Worm (Caenorhabditis elegans) whole organism, L4 larva: Measurements from ENCODE around the gene F01D5.8.

Experiments
- F26F4.8 ChIP-seq: fragments of 200-800 bp; sonication (Bioruptor generic); conservative IDR thresholded peaks from 2 replicates; pipeline ENCODE4 v1.3.6; 2022; ENCODE audit warnings: missing genetic modification characterization, missing compliant biosample characterization
- T20F7.1 ChIP-seq: fragments of 200-800 bp; sonication (Bioruptor generic); optimal IDR thresholded peaks from 2 replicates; lab custom pipeline; 2018; ENCODE audit warnings: mild to moderate bottlenecking, missing genetic modification characterization, missing compliant biosample characterization
- T26A8.4 ChIP-seq: fragments of 200-800 bp; sonication (Bioruptor generic); IDR thresholded peaks from 2 replicates; pipeline ENCODE4 v1.3.6; 2022; ENCODE audit warnings: missing genetic modification characterization, missing compliant biosample characterization
- Y105C5A.15 ChIP-seq: fragments of 200-800 bp; sonication (Bioruptor generic); IDR thresholded peaks from 2 replicates; pipeline ENCODE4 v1.3.6; 2022; ENCODE audit warnings: missing genetic modification characterization, missing compliant biosample characterization
- aly-2 ChIP-seq: sonication (generic microtip); optimal IDR thresholded peaks from 2 replicates; lab custom pipeline; 2018; ENCODE audit warnings: missing biosample characterization, missing genetic modification characterization
- ama-1 ChIP-seq: fragments of 150-350 bp; optimal IDR thresholded peaks from 2 replicates; lab custom pipeline; 2014; ENCODE audit warnings: inconsistent platforms, mixed read lengths
- attf-4 ChIP-seq: sonication (generic microtip); optimal IDR thresholded peaks from 3 replicates; lab custom pipeline; 2017; ENCODE audit warnings: missing biosample characterization, missing genetic modification characterization
- ceh-20 ChIP-seq: fragments of 200-800 bp; sonication (Bioruptor generic); IDR thresholded peaks from 2 replicates; pipeline ENCODE4 v1.3.6; 2022; ENCODE audit warnings: missing genetic modification reagents, missing genetic modification characterization, missing compliant biosample characterization
- ceh-28 ChIP-seq: fragments of 150-350 bp; optimal IDR thresholded peaks from 2 replicates; lab custom pipeline; 2014; ENCODE audit warnings: missing biosample characterization, missing genetic modification reagents, missing genetic modification characterization
- ceh-44 ChIP-seq: fragments of 200-800 bp; sonication (Bioruptor generic); IDR thresholded peaks from 2 replicates; pipeline ENCODE4 v1.3.6; 2022; ENCODE audit warnings: missing genetic modification reagents, missing genetic modification characterization, missing compliant biosample characterization
- ceh-62 ChIP-seq: sonication (generic microtip); optimal IDR thresholded peaks from 2 replicates; lab custom pipeline; 2017; ENCODE audit warnings: missing biosample characterization, missing genetic modification characterization
- ceh-82 ChIP-seq: sonication (generic microtip); optimal IDR thresholded peaks from 2 replicates; lab custom pipeline; 2017; ENCODE audit warnings: missing biosample characterization, missing genetic modification characterization
- ces-1 ChIP-seq: fragments of 150-350 bp; sonication (generic microtip); optimal IDR thresholded peaks from 4 replicates; lab custom pipeline; 2014; ENCODE audit warnings: missing biosample characterization, missing genetic modification reagents, missing genetic modification characterization
- cey-2 ChIP-seq: sonication (generic microtip); optimal IDR thresholded peaks from 3 replicates; lab custom pipeline; 2017; ENCODE audit warnings: missing genetic modification characterization, mild to moderate bottlenecking, missing compliant biosample characterization, antibody characterized with exemption, borderline replicate concordance; ENCODE audit not compliant: insufficient read depth
- daf-12 ChIP-seq: fragments of 150-350 bp; optimal IDR thresholded peaks from 2 replicates; lab custom pipeline; 2014; ENCODE audit warnings: missing biosample characterization, missing genetic modification reagents, missing genetic modification characterization
- daf-16 ChIP-seq, 3 experiments: sonication (generic microtip); optimal IDR thresholded peaks; 2 replicates each; lab custom pipeline; 2016 to 2017; ENCODE audit warnings: missing genetic modification characterization in 3 of 3, missing genetic modification reagents in 3 of 3, mild to moderate bottlenecking in 2 of 3, missing compliant biosample characterization in 2 of 3, missing biosample characterization in 1 of 3, moderate library complexity in 1 of 3
- dmd-6 ChIP-seq: fragments of 200-800 bp; sonication (Bioruptor generic); IDR thresholded peaks from 2 replicates; pipeline ENCODE4 v1.3.6; 2022; ENCODE audit warnings: missing genetic modification reagents, missing genetic modification characterization, missing compliant biosample characterization
- duxl-1 ChIP-seq: sonication (generic microtip); optimal IDR thresholded peaks from 2 replicates; lab custom pipeline; 2016; ENCODE audit warnings: mild to moderate bottlenecking, missing genetic modification characterization, moderate library complexity, missing compliant biosample characterization; ENCODE audit not compliant: poor library complexity
- egl-27 ChIP-seq: sonication (generic microtip); optimal IDR thresholded peaks from 3 replicates; lab custom pipeline; 2017; ENCODE audit warnings: missing biosample characterization, missing genetic modification reagents, missing genetic modification characterization
- egl-43 ChIP-seq: fragments of 200-800 bp; sonication (Bioruptor generic); IDR thresholded peaks from 2 replicates; pipeline ENCODE4 v1.3.6; 2022; ENCODE audit warnings: missing genetic modification reagents, missing genetic modification characterization, missing compliant biosample characterization
- fos-1 ChIP-seq: fragments of 150-350 bp; optimal IDR thresholded peaks from 2 replicates; lab custom pipeline; 2014; ENCODE audit warnings: missing biosample characterization, missing genetic modification characterization
- gei-8 ChIP-seq: fragments of 200-800 bp; sonication (Bioruptor generic); optimal IDR thresholded peaks from 2 replicates; lab custom pipeline; 2018; ENCODE audit warnings: mild to moderate bottlenecking, missing genetic modification characterization, missing compliant biosample characterization
- hmg-1.1 ChIP-seq: fragments of 200-800 bp; sonication (Bioruptor generic); IDR thresholded peaks from 2 replicates; pipeline ENCODE4 v1.3.6; 2022; ENCODE audit warnings: missing genetic modification reagents, missing genetic modification characterization, missing compliant biosample characterization
- lin-13 ChIP-seq: fragments of 150-350 bp; optimal IDR thresholded peaks from 2 replicates; lab custom pipeline; 2014; ENCODE audit warnings: missing biosample characterization, missing genetic modification reagents, missing genetic modification characterization
- lin-38 ChIP-seq: fragments of 200-800 bp; sonication (Bioruptor generic); IDR thresholded peaks from 2 replicates; pipeline ENCODE4 v1.3.6; 2022; ENCODE audit warnings: missing genetic modification reagents, missing genetic modification characterization, missing compliant biosample characterization
- lir-3 ChIP-seq: sonication (generic microtip); optimal IDR thresholded peaks from 2 replicates; lab custom pipeline; 2016; ENCODE audit warnings: mild to moderate bottlenecking, missing genetic modification characterization, missing compliant biosample characterization
- madf-9 ChIP-seq: fragments of 200-800 bp; sonication (Bioruptor generic); conservative IDR thresholded peaks from 2 replicates; pipeline ENCODE4 v1.3.6; 2022; ENCODE audit warnings: missing genetic modification reagents, missing genetic modification characterization, missing compliant biosample characterization
- mdl-1 ChIP-seq, 2 experiments: fragments of 150-350 bp in 1 of 2; sonication (generic microtip) in 1 of 2; optimal IDR thresholded peaks; 2 replicates each; lab custom pipeline; 2014 to 2017; ENCODE audit warnings: missing biosample characterization in 2 of 2, missing genetic modification characterization in 2 of 2
- mep-1 ChIP-seq: fragments of 150-350 bp; sonication (generic microtip); optimal IDR thresholded peaks from 3 replicates; lab custom pipeline; 2014; ENCODE audit warnings: missing biosample characterization, missing genetic modification characterization
- mes-2 ChIP-seq: sonication (generic microtip); optimal IDR thresholded peaks from 2 replicates; lab custom pipeline; 2016; ENCODE audit warnings: missing genotype, mild to moderate bottlenecking, missing genetic modification characterization, missing compliant biosample characterization; ENCODE audit not compliant: poor library complexity, severe bottlenecking
- nhr-10 ChIP-seq: fragments of 150-350 bp; optimal IDR thresholded peaks from 2 replicates; lab custom pipeline; 2014; ENCODE audit warnings: missing biosample characterization, missing genetic modification characterization
- nhr-111 ChIP-seq: fragments of 200-800 bp; sonication (Bioruptor generic); optimal IDR thresholded peaks from 2 replicates; lab custom pipeline; 2018; ENCODE audit warnings: mild to moderate bottlenecking, missing genetic modification characterization, missing compliant biosample characterization
- nhr-237 ChIP-seq: sonication (generic microtip); optimal IDR thresholded peaks from 2 replicates; lab custom pipeline; 2017; ENCODE audit warnings: missing biosample characterization, missing genetic modification characterization
- nhr-25 ChIP-seq: sonication (generic microtip); optimal IDR thresholded peaks from 2 replicates; lab custom pipeline; 2017; ENCODE audit warnings: missing genetic modification characterization, mild to moderate bottlenecking, missing compliant biosample characterization, antibody characterized with exemption, moderate library complexity, borderline replicate concordance; ENCODE audit not compliant: insufficient read depth
- nhr-28 ChIP-seq: fragments of 150-350 bp; optimal IDR thresholded peaks from 2 replicates; lab custom pipeline; 2014; ENCODE audit warnings: missing biosample characterization, missing genetic modification characterization
- nhr-41 ChIP-seq: fragments of 200-800 bp; sonication (Bioruptor generic); IDR thresholded peaks from 2 replicates; pipeline ENCODE4 v1.3.6; 2022; ENCODE audit warnings: missing genetic modification reagents, missing genetic modification characterization, missing compliant biosample characterization
- nhr-48 ChIP-seq: sonication (generic microtip); optimal IDR thresholded peaks from 2 replicates; lab custom pipeline; 2016; ENCODE audit warnings: mild to moderate bottlenecking, missing genetic modification characterization, missing compliant biosample characterization
- nhr-76 ChIP-seq: fragments of 150-350 bp; optimal IDR thresholded peaks from 2 replicates; lab custom pipeline; 2014; ENCODE audit warnings: missing biosample characterization, missing genetic modification characterization
- nhr-77 ChIP-seq: fragments of 150-350 bp; optimal IDR thresholded peaks from 2 replicates; lab custom pipeline; 2014; ENCODE audit warnings: missing biosample characterization, missing genetic modification characterization
- pha-4 ChIP-seq, 2 experiments: fragments of 150-350 bp in 1 of 2; fragments of 200-800 bp in 1 of 2; sonication (Bioruptor generic) in 1 of 2; IDR thresholded peaks in 1 of 2; optimal IDR thresholded peaks in 1 of 2; 2 replicates each; pipeline versions ENCODE4 v1.3.6 to Lab custom; 2014 to 2022; ENCODE audit warnings: missing genetic modification characterization in 2 of 2, missing genetic modification reagents in 2 of 2, missing biosample characterization in 1 of 2, missing compliant biosample characterization in 1 of 2
- php-3 ChIP-seq: fragments of 200-800 bp; sonication (Bioruptor generic); IDR thresholded peaks from 2 replicates; pipeline ENCODE4 v1.3.6; 2022; ENCODE audit warnings: missing genetic modification reagents, missing genetic modification characterization, missing compliant biosample characterization
- pqm-1 ChIP-seq: sonication (generic microtip); optimal IDR thresholded peaks from 2 replicates; lab custom pipeline; 2017; ENCODE audit warnings: missing biosample characterization, missing genetic modification characterization
- sdz-12 ChIP-seq: fragments of 200-800 bp; sonication (Bioruptor generic); optimal IDR thresholded peaks from 2 replicates; lab custom pipeline; 2018; ENCODE audit warnings: mild to moderate bottlenecking, missing genetic modification characterization, missing compliant biosample characterization
- set-16 ChIP-seq: fragments of 200-800 bp; sonication (Bioruptor generic); IDR thresholded peaks from 2 replicates; pipeline ENCODE4 v1.3.6; 2022; ENCODE audit warnings: missing genetic modification reagents, missing genetic modification characterization, missing compliant biosample characterization
- snpc-1.2 ChIP-seq: fragments of 200-800 bp; sonication (Bioruptor generic); IDR thresholded peaks from 2 replicates; pipeline ENCODE4 v1.3.6; 2022; ENCODE audit warnings: missing genetic modification reagents, missing genetic modification characterization, missing compliant biosample characterization
- spr-3 ChIP-seq: fragments of 200-800 bp; sonication (Bioruptor generic); optimal IDR thresholded peaks from 2 replicates; lab custom pipeline; 2018; ENCODE audit warnings: mild to moderate bottlenecking, missing genetic modification characterization, missing compliant biosample characterization
- tag-97 ChIP-seq: fragments of 200-800 bp; sonication (Bioruptor generic); IDR thresholded peaks from 2 replicates; pipeline ENCODE4 v1.3.6; 2022; ENCODE audit warnings: missing genetic modification characterization, missing compliant biosample characterization
- unc-130 ChIP-seq: sonication (generic microtip); optimal IDR thresholded peaks from 2 replicates; lab custom pipeline; 2016; ENCODE audit warnings: missing genetic modification reagents, missing genetic modification characterization, missing compliant biosample characterization
- vab-7 ChIP-seq: fragments of 200-800 bp; sonication (Bioruptor generic); IDR thresholded peaks from 2 replicates; pipeline ENCODE4 v1.3.6; 2022; ENCODE audit warnings: missing genetic modification reagents, missing genetic modification characterization, missing compliant biosample characterization
- zip-11 ChIP-seq: fragments of 200-800 bp; sonication (Bioruptor generic); IDR thresholded peaks from 2 replicates; pipeline ENCODE4 v1.3.6; 2022; ENCODE audit warnings: missing genetic modification characterization, missing compliant biosample characterization

Gene F01D5.8

ce11 chrII:14050506-14050905, 40.0 kb downstream of the F01D5.8 start (continued):
- no peak for TF ChIP-seq nhr-76 (tag; lab: Kevin White, UChicago)
- no peak for TF ChIP-seq snpc-1.2 (GFP tag; lab: Robert Waterston, UW)
- no peak for TF ChIP-seq egl-43
- TF ChIP-seq sdz-12 (GFP tag; lab: Kevin White, UChicago), result no peak
- TF ChIP-seq nhr-111, result no peak
- TF ChIP-seq spr-3 (GFP tag; lab: Kevin White, UChicago), result no peak
- TF ChIP-seq aly-2 (tag; lab: Kevin White, UChicago), result no peak
- TF ChIP-seq nhr-41 (GFP tag; lab: Robert Waterston, UW), result no peak
- no peak for TF ChIP-seq attf-4 (tag; lab: Kevin White, UChicago)
- TF ChIP-seq lin-13, result peak; percentile 13
- no peak for TF ChIP-seq unc-130 (GFP tag; lab: Kevin White, UChicago)
- no peak for TF ChIP-seq vab-7 (GFP tag; lab: Robert Waterston, UW)
- no peak for TF ChIP-seq Y105C5A.15 (GFP tag; lab: Robert Waterston, UW)
- TF ChIP-seq egl-27 (tag; lab: Kevin White, UChicago), result no peak
- TF ChIP-seq ama-1 (lab: Kevin White, UChicago), result no peak
- peak; percentile 80 for TF ChIP-seq hmg-1.1 (GFP tag; lab: Robert Waterston, UW)
- TF ChIP-seq ceh-28, result no peak
- no peak for TF ChIP-seq fos-1 (tag; lab: Kevin White, UChicago)
- TF ChIP-seq duxl-1 (tag; lab: Kevin White, UChicago), result no peak
- no peak for TF ChIP-seq ces-1 (GFP tag; lab: Kevin White, UChicago)
- peak; percentile 44 for TF ChIP-seq nhr-25 (tag; lab: Kevin White, UChicago)
- TF ChIP-seq mes-2 (tag; lab: Kevin White, UChicago), result peak; percentile 55
- no peak for TF ChIP-seq madf-9 (GFP tag; lab: Robert Waterston, UW)
- TF ChIP-seq T20F7.1 (GFP tag; lab: Kevin White, UChicago), result no peak
- TF ChIP-seq nhr-48 (tag; lab: Kevin White, UChicago), result peak; percentile 71
- no peak for TF ChIP-seq ceh-82
- peak; percentile 91 for TF ChIP-seq dmd-6
- TF ChIP-seq daf-12, result no peak
- no peak for TF ChIP-seq tag-97
- peak; percentile 55 for TF ChIP-seq nhr-10
- TF ChIP-seq ceh-62, result no peak
- TF ChIP-seq ceh-44 (GFP tag; lab: Robert Waterston, UW), result no peak
- 0 out of 2 replicates have a peak, but pooled peaks have one; percentile 20 for TF ChIP-seq T26A8.4
- TF ChIP-seq pha-4 (GFP tag; IDR thresholded peaks at IDR 0.05; lab: Robert Waterston, UW), result peak; percentile 44; the same call in 1 of the 2 replicates
- TF ChIP-seq pha-4 (tag; optimal IDR thresholded peaks at IDR 0.05; lab: Kevin White, UChicago), result peak; percentile 75
- TF ChIP-seq ceh-20 (GFP tag; lab: Robert Waterston, UW), result 0 out of 2 replicates have a peak, but pooled peaks have one; percentile 40
- peak; percentile 39 for TF ChIP-seq gei-8 (GFP tag; lab: Kevin White, UChicago)
- peak; percentile 89 for TF ChIP-seq nhr-28
- TF ChIP-seq lir-3, result no peak
- peak; percentile 44 to 80 for TF ChIP-seq mdl-1 (tag; optimal IDR thresholded peaks at IDR 0.05; lab: Kevin White, UChicago)
- TF ChIP-seq daf-16 (GFP tag; optimal IDR thresholded peaks at IDR 0.05; lab: Kevin White, UChicago), result peak in 1 of 2 experiments; percentile 61
- peak; percentile 79 for TF ChIP-seq daf-16 (tag; optimal IDR thresholded peaks at IDR 0.05; lab: Kevin White, UChicago)
- no peak for TF ChIP-seq nhr-237
- no peak for TF ChIP-seq F26F4.8 (GFP tag; lab: Robert Waterston, UW)
- no peak for TF ChIP-seq set-16
- peak; percentile 21 for TF ChIP-seq pqm-1 (tag; lab: Kevin White, UChicago)
- peak; percentile 91 for TF ChIP-seq lin-38 (GFP tag; lab: Robert Waterston, UW)
- peak; percentile 67 for TF ChIP-seq mep-1 (tag; lab: Kevin White, UChicago)
- no peak for TF ChIP-seq cey-2 (tag; lab: Kevin White, UChicago)
- no peak for TF ChIP-seq zip-11 (GFP tag; lab: Robert Waterston, UW)
- no peak for TF ChIP-seq php-3 (GFP tag; lab: Robert Waterston, UW)
- peak; percentile 85 for TF ChIP-seq nhr-77 (tag; lab: Kevin White, UChicago)
